Worm (Caenorhabditis elegans): ENCODE measurements around the gene Y105C5B.8.

The Y105C5B.8 gene

DNA sequence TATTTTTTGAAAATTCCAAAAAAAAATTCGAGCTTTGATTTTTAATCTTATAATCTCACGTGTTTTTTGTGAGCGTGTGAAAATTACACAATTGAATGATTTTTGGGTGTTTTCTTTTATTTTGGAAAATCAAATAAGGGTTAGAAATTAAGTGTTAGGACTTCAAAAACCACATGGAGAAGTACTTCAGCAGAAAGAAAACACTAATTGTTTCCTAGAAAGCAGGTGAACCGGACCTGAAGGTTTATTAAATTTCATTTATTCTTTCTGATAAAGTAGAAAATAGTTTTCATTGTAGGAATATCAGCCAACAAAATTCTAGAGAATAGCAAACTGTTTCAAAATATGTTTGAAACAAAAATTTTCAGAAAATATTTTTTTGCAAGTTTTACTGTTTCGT lies 18.4 kb downstream of the Y105C5B.8 start:
- TF ChIP-seq hlh-4 (tag; optimal IDR thresholded peaks at IDR 0.05) (peak; percentile 75), zag-1 (tag; optimal IDR thresholded peaks at IDR 0.05) (no peak), pqm-1 (tag; optimal IDR thresholded peaks at IDR 0.05) (no peak), nhr-47 (tag; optimal IDR thresholded peaks at IDR 0.05) (peak; percentile 33), nhr-71 (tag; optimal IDR thresholded peaks at IDR 0.05) (peak; percentile 29), efl-1 (optimal IDR thresholded peaks at IDR 0.05) (no peak), efl-1 (GFP tag; optimal IDR thresholded peaks at IDR 0.05 in 1 of 2) (peak in 1 of 2 experiments; percentile 40), fkh-8 (tag; optimal IDR thresholded peaks at IDR 0.05) (peak; percentile 69), dsc-1 (tag; optimal IDR thresholded peaks at IDR 0.05) (no peak)

ce11 chrIV:15906059-15906632 lies 20.5 kb downstream of the Y105C5B.8 start, which contains the start of gene srv-15:
srv-15 (plus strand) TSS chrIV:15906582.
- TF ChIP-seq fkh-8 (tag; optimal IDR thresholded peaks at IDR 0.05) (peak; percentile 25), nhr-71 (tag; optimal IDR thresholded peaks at IDR 0.05) (peak; percentile 39), nhr-47 (tag; optimal IDR thresholded peaks at IDR 0.05) (peak; percentile 29), fkh-4 (tag; optimal IDR thresholded peaks at IDR 0.05; ENCODE audit: borderline replicate concordance) (no peak), hlh-4 (tag; optimal IDR thresholded peaks at IDR 0.05) (peak; percentile 76), nhr-90 (tag; optimal IDR thresholded peaks at IDR 0.05; ENCODE audit: poor library complexity) (no peak)

ce11 chrIV:15901123-15901522 lies 25.5 kb downstream of the Y105C5B.8 start, which contains the start of gene Y105C5B.5:
Y105C5B.5 (minus strand) TSS chrIV:15901225.
- TF ChIP-seq lsy-2 (tag; optimal IDR thresholded peaks at IDR 0.05) (peak; percentile 6 to 46), nhr-85 (tag) (peak; percentile 87), elt-3 (tag; optimal IDR thresholded peaks at IDR 0.05) (peak in 2 of 6 experiments; percentile 29 to 64), dpl-1 (GFP tag; optimal IDR thresholded peaks at IDR 0.05) (peak in 1 of 3 experiments; percentile 7), nhr-84 (tag; optimal IDR thresholded peaks at IDR 0.05) (no peak), lin-35 (GFP tag; optimal IDR thresholded peaks at IDR 0.05) (peak in 1 of 2 experiments; percentile 59), nhr-90 (tag; optimal IDR thresholded peaks at IDR 0.05; ENCODE audit: poor library complexity) (peak; percentile 44), efl-1 (optimal IDR thresholded peaks at IDR 0.05) (peak in 1 of 2 experiments; percentile 2), efl-1 (GFP tag; optimal IDR thresholded peaks at IDR 0.05 in 1 of 2) (no peak), nhr-71 (tag; optimal IDR thresholded peaks at IDR 0.05) (peak; percentile 69), irx-1 (tag; optimal IDR thresholded peaks at IDR 0.05) (no peak), rnt-1 (tag; optimal IDR thresholded peaks at IDR 0.05) (no peak), lir-3 (tag; optimal IDR thresholded peaks at IDR 0.05; ENCODE audit: poor library complexity) (peak; percentile 32), ceh-63 (GFP tag; optimal IDR thresholded peaks at IDR 0.05) (no peak), pax-3 (tag; optimal IDR thresholded peaks at IDR 0.05) (no peak), nhr-20 (tag; optimal IDR thresholded peaks at IDR 0.05) (peak; percentile 91), nhr-19 (GFP tag; conservative IDR thresholded peaks at IDR 0.05) (0 out of 2 replicates have a peak, but pooled peaks have one; percentile 27), grh-1 (GFP tag; IDR thresholded peaks at IDR 0.05) (peak; percentile 85), tbx-2 (tag; optimal IDR thresholded peaks at IDR 0.05) (peak; percentile 46), snu-23 (GFP tag; optimal IDR thresholded peaks at IDR 0.05) (peak; percentile 70)

- TF ChIP-seq blmp-1 (tag; optimal IDR thresholded peaks at IDR 0.05) (no peak), pqm-1 (tag; optimal IDR thresholded peaks at IDR 0.05) (no peak), efl-1 (optimal IDR thresholded peaks at IDR 0.05) (no peak), efl-1 (GFP tag; optimal IDR thresholded peaks at IDR 0.05 in 1 of 2) (peak in 1 of 2 experiments; percentile 52), pax-3 (tag; optimal IDR thresholded peaks at IDR 0.05) (no peak)
Measured at ce11 chrIV:15900158-15900557, 26.5 kb downstream of the Y105C5B.8 start.

- TF ChIP-seq unc-98 (GFP tag; IDR thresholded peaks at IDR 0.05): peak; percentile 64
- peak; percentile 59; the same call in 1 of the 2 replicates for TF ChIP-seq mab-9 (GFP tag; IDR thresholded peaks at IDR 0.05)
Measured at ce11 chrIV:15895861-15896260, 30.8 kb downstream of the Y105C5B.8 start.

DNA sequence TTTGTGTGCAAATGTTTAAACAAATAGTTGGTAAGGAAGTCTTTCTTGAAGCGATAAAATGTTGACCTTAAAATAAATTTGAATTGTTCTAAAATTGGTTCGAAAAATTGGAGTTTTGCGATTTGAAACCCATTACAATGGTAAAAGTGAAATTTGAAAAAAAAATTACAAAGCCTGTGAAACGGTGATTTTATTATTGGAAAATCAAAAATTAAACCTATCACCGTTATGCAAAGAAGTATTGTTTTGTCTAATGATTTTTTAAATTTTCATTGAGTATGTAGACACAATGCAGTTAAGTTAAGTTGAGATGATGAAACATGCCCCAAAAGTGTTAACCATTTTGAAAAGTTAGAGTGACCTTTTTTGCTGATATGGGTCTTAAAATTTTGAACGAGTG lies 31.8 kb downstream of the Y105C5B.8 start:
- TF ChIP-seq nhr-90 (tag; optimal IDR thresholded peaks at IDR 0.05; ENCODE audit: poor library complexity): no peak
- no peak for TF ChIP-seq ztf-4 (tag; optimal IDR thresholded peaks at IDR 0.05)
- TF ChIP-seq hlh-17 (GFP tag; optimal IDR thresholded peaks at IDR 0.05; ENCODE audit: borderline replicate concordance): no peak
- TF ChIP-seq fos-1 (tag; optimal IDR thresholded peaks at IDR 0.05): no peak
- no peak for TF ChIP-seq efl-3 (GFP tag; optimal IDR thresholded peaks at IDR 0.05)
- TF ChIP-seq nhr-11 (tag; optimal IDR thresholded peaks at IDR 0.05): no peak
- no peak for TF ChIP-seq elt-3 (tag; optimal IDR thresholded peaks at IDR 0.05)
- no peak for TF ChIP-seq nhr-28 (tag; optimal IDR thresholded peaks at IDR 0.05)
- TF ChIP-seq zag-1 (tag; optimal IDR thresholded peaks at IDR 0.05): no peak
- no peak for TF ChIP-seq lin-35 (GFP tag; optimal IDR thresholded peaks at IDR 0.05)
- no peak for TF ChIP-seq alr-1 (tag; optimal IDR thresholded peaks at IDR 0.05; ENCODE audit: borderline replicate concordance)
- no peak for TF ChIP-seq aly-2 (tag; optimal IDR thresholded peaks at IDR 0.05)
- TF ChIP-seq dsc-1 (tag; optimal IDR thresholded peaks at IDR 0.05): no peak

Measured in whole organism, L1 larva.